Worm (Caenorhabditis elegans) whole organism, L1 larva: ENCODE results near the gene B0024.4.

Source experiments
- nhr-47 ChIP-seq: sonication (generic microtip); optimal IDR thresholded peaks from 2 replicates; lab custom pipeline; 2016; ENCODE audit warnings: mild to moderate bottlenecking, missing genetic modification characterization, moderate library complexity, missing compliant biosample characterization
- nhr-84 ChIP-seq: sonication (generic microtip); optimal IDR thresholded peaks from 2 replicates; lab custom pipeline; 2017; ENCODE audit warnings: missing biosample characterization, missing genetic modification characterization
- ztf-11 ChIP-seq, 2 experiments: sonication (generic microtip); optimal IDR thresholded peaks; 2 replicates each; lab custom pipeline; 2016 to 2017; ENCODE audit warnings: missing genetic modification characterization in 2 of 2, missing biosample characterization in 1 of 2, missing compliant biosample characterization in 1 of 2

Gene B0024.4

DNA sequence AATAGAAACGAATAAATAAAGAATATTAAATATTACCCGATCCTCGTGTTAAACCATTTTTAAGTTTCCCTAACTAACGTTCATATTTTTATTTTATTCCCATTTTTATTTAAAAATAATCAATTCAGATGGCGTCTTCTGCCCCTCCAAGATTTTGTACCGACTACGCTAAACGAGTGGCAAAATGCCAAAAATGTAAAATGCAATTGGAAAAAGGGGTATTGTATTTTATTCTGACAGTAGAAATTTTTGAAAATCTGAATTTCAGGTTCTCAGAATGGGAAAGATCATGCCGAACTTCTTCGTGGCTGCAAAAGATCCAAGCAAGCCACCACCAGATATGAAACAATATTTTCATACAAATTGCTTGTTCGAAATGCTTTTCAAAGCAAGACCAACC is 45.7 kb downstream of the B0024.4 start, which contains the start of gene K07C5.3:
K07C5.3 (plus strand) TSS at position 129 of the 400 bp plus-strand sequence.
- TF ChIP-seq nhr-47 (tag; lab: Kevin White, UChicago): no peak
- TF ChIP-seq ztf-11 (tag; optimal IDR thresholded peaks at IDR 0.05; lab: Kevin White, UChicago): no peak
- TF ChIP-seq nhr-84 (tag; lab: Kevin White, UChicago): no peak
